Worm (Caenorhabditis elegans): ENCODE results near the gene nsun-1.

Gene nsun-1

DNA sequence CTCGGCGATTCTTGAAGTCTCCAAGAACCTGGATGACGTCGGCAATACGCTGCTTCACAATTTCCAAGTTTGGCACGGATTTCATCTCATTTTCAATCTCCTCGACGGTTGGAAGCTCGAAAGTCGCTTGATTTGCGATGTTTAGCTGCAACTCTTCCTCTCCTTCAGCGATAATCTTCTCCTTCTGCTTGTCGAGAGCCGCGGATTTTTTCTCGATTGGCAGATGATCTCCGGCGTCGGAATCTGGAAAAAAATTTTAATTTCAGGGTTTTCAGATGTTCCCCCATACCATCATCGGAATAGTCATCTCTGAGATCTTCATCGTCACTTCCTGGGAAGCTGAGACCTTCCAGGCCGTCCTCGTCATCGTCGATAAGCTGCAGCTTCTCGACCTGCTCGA lies 428 bp downstream of the nsun-1 start:
- TF ChIP-seq elt-3 (tag; optimal IDR thresholded peaks at IDR 0.05) (no peak), ceh-82 (tag; optimal IDR thresholded peaks at IDR 0.05) (no peak), lin-15B (tag; optimal IDR thresholded peaks at IDR 0.05) (no peak), lin-39 (tag; optimal IDR thresholded peaks at IDR 0.05) (no peak), pqm-1 (tag; optimal IDR thresholded peaks at IDR 0.05) (no peak), nhr-23 (tag; optimal IDR thresholded peaks at IDR 0.05) (no peak), nhr-11 (tag; optimal IDR thresholded peaks at IDR 0.05) (no peak), zag-1 (tag; optimal IDR thresholded peaks at IDR 0.05) (no peak), lsy-12 (tag; optimal IDR thresholded peaks at IDR 0.05) (no peak), nhr-76 (tag; optimal IDR thresholded peaks at IDR 0.05) (no peak), nhr-28 (tag; optimal IDR thresholded peaks at IDR 0.05) (no peak), eor-1 (tag; optimal IDR thresholded peaks at IDR 0.05) (no peak), nhr-67 (tag; optimal IDR thresholded peaks at IDR 0.05) (no peak), ztf-11 (tag; optimal IDR thresholded peaks at IDR 0.05) (no peak)

DNA sequence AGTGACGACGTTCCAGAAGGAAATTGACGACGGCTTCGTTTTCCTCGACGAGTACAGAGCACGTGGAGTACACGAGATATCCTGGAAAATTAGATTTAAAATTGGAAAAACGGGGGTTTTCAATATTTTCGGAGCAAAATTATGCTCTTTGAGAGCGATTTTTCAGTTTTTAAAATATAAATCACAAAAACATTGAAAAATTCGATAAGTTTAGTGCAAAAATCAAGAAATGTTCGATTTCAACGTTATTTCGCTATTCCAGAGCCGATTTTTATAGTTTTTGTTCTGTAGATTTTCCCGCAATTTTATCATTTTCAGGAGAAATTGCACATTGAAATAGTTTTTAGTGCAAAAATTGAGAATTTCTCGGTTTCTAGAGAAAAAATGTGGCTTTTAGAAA lies 2.5 kb downstream of the nsun-1 start, which contains the start of gene W07E6.5:
W07E6.5 (plus strand) TSS at position 301 of the 400 bp plus-strand sequence.
- TF ChIP-seq ceh-28 (tag; optimal IDR thresholded peaks at IDR 0.05): no peak
- no peak for TF ChIP-seq nhr-23 (tag; optimal IDR thresholded peaks at IDR 0.05)
- TF ChIP-seq ztf-11 (tag; optimal IDR thresholded peaks at IDR 0.05): no peak
- TF ChIP-seq ZK546.5 (tag; optimal IDR thresholded peaks at IDR 0.05): no peak
- TF ChIP-seq ztf-4 (tag; optimal IDR thresholded peaks at IDR 0.05): no peak
- TF ChIP-seq unc-62 (GFP tag; optimal IDR thresholded peaks at IDR 0.05): no peak
- TF ChIP-seq nhr-43 (tag; optimal IDR thresholded peaks at IDR 0.05; ENCODE audit: poor library complexity, severe bottlenecking): no peak
- no peak for TF ChIP-seq lin-15B (tag; optimal IDR thresholded peaks at IDR 0.05)
- no peak for TF ChIP-seq nhr-28 (tag; optimal IDR thresholded peaks at IDR 0.05)
- TF ChIP-seq ceh-82 (tag; optimal IDR thresholded peaks at IDR 0.05): no peak
- TF ChIP-seq hmg-11 (tag; optimal IDR thresholded peaks at IDR 0.05): no peak

DNA sequence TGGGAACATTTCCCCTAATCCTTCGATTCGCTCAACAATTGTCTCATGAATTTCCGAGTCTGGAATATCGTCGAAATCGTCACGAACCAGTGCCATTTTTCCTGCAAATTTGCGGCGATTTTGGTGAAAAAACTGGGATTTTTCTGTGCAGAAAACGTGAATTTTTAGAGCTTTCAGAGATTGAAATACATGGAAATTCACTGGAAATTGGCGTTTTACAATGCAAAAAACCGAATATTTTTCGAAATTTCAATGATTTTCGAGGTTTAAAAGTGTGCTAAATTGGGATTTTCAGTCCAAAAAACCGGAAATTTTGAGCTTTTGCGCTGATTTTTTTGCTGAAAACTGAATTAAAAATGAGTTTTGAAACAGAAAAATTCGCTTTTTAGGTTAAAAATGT lies 5.4 kb downstream of the nsun-1 start, which contains the start of gene tomm-22:
tomm-22 (minus strand) TSS at position 101 of the 400 bp plus-strand sequence.
- TF ChIP-seq mml-1 (tag; optimal IDR thresholded peaks at IDR 0.05): no peak
- TF ChIP-seq nhr-77 (tag; optimal IDR thresholded peaks at IDR 0.05): no peak
- TF ChIP-seq ceh-28 (tag; optimal IDR thresholded peaks at IDR 0.05): no peak
- TF ChIP-seq pha-4 (tag; optimal IDR thresholded peaks at IDR 0.05): no peak
- TF ChIP-seq pqm-1 (tag; optimal IDR thresholded peaks at IDR 0.05): no peak
- TF ChIP-seq aly-2 (tag; optimal IDR thresholded peaks at IDR 0.05): no peak
- TF ChIP-seq fkh-10 (GFP tag; optimal IDR thresholded peaks at IDR 0.05): no peak
- TF ChIP-seq ceh-9 (tag; optimal IDR thresholded peaks at IDR 0.05): no peak
- TF ChIP-seq elt-1 (tag; optimal IDR thresholded peaks at IDR 0.05): no peak
- no peak for TF ChIP-seq elt-2 (tag; optimal IDR thresholded peaks at IDR 0.05)

DNA sequence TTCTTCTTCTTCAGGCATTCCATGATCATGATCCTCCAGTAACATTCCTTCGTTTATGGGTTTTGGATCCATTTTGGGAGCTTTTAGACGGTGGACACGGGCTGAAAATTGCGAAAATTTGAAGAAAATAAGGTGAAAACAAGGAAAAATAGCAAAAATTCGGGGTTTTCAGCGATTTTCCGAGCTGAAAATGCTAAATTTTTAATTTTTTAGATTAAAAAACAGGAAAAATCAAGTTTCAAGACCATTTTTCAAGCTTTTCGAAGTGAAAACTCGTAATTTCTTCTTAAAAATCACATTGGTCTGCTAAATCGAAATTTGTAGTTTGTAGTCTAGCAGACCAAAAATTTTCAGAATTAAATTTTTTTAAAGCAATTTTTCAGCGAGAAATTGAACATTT lies 8.5 kb downstream of the nsun-1 start, which contains the start of gene nfyb-1:
nfyb-1 (minus strand) TSS at position 101 of the 400 bp plus-strand sequence.
- TF ChIP-seq elt-3 (tag; optimal IDR thresholded peaks at IDR 0.05) (no peak), nhr-28 (tag; optimal IDR thresholded peaks at IDR 0.05) (no peak), jun-1 (tag; optimal IDR thresholded peaks at IDR 0.05) (no peak), nhr-12 (tag; optimal IDR thresholded peaks at IDR 0.05) (no peak), nhr-67 (tag; optimal IDR thresholded peaks at IDR 0.05) (no peak), pha-4 (tag; optimal IDR thresholded peaks at IDR 0.05) (no peak), lin-39 (tag; optimal IDR thresholded peaks at IDR 0.05) (no peak), nhr-23 (tag; optimal IDR thresholded peaks at IDR 0.05) (no peak), nhr-77 (tag; optimal IDR thresholded peaks at IDR 0.05) (no peak), nhr-76 (tag; optimal IDR thresholded peaks at IDR 0.05) (no peak), sea-2 (GFP tag; optimal IDR thresholded peaks at IDR 0.05) (no peak)

DNA sequence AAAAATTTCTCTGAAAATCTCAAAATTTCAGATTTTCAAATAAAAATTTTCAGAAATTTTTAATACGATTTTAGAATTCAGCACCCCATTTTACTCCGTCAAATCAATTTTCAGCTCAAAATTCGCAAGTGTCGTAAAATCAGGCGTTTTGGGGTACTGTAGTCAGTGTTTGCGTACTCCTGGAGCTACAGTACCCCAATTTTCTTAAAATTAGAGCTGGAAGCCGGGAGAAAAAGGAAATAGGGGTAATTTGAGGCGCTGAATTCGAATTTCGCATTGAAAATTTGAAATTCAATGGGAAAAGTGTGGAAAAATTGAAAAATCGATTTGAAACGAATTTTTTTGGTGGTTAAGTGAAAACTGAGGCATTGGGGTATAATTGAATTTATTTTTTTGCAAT lies 14.4 kb downstream of the nsun-1 start:
- TF ChIP-seq pqm-1 (tag; optimal IDR thresholded peaks at IDR 0.05) (no peak), unc-62 (GFP tag; optimal IDR thresholded peaks at IDR 0.05) (no peak), ceh-28 (tag; optimal IDR thresholded peaks at IDR 0.05) (no peak), mml-1 (tag; optimal IDR thresholded peaks at IDR 0.05) (no peak), nhr-12 (tag; optimal IDR thresholded peaks at IDR 0.05) (no peak), aly-2 (tag; optimal IDR thresholded peaks at IDR 0.05) (no peak), lsy-12 (tag; optimal IDR thresholded peaks at IDR 0.05) (no peak), lin-15B (tag; optimal IDR thresholded peaks at IDR 0.05) (no peak), nhr-11 (tag; optimal IDR thresholded peaks at IDR 0.05) (no peak), ceh-16 (tag; optimal IDR thresholded peaks at IDR 0.05) (no peak), ceh-9 (tag; optimal IDR thresholded peaks at IDR 0.05) (no peak), nhr-28 (tag; optimal IDR thresholded peaks at IDR 0.05) (no peak), nhr-25 (tag; optimal IDR thresholded peaks at IDR 0.05) (no peak), elt-3 (tag; optimal IDR thresholded peaks at IDR 0.05) (no peak), nhr-67 (tag; optimal IDR thresholded peaks at IDR 0.05) (no peak), fkh-10 (GFP tag; optimal IDR thresholded peaks at IDR 0.05) (no peak), nhr-237 (tag; optimal IDR thresholded peaks at IDR 0.05) (no peak), nfya-1 (tag; optimal IDR thresholded peaks at IDR 0.05; ENCODE audit: insufficient read depth) (no peak), nhr-43 (tag; optimal IDR thresholded peaks at IDR 0.05; ENCODE audit: poor library complexity, severe bottlenecking) (no peak)

All from whole organism, L3 larva.